Fruit fly (Drosophila melanogaster) whole organism, embryonic: ENCODE data around the gene CG13046.
A peak's percentile ranks its signal among the peaks of the same experiment; 100 is the strongest.

Experiments
- C15 ChIP-seq: fragments of 200-800 bp; sonication (Bioruptor generic); IDR thresholded peaks from 3 replicates; pipeline ENCODE4 v1.3.6; 2022; ENCODE audit warnings: missing biosample characterization, missing genetic modification characterization
- CG10565 ChIP-seq: fragments of 200-800 bp; sonication (Bioruptor generic); optimal IDR thresholded peaks from 3 replicates; lab custom pipeline; 2016; ENCODE audit warnings: missing biosample characterization, mild to moderate bottlenecking, missing genetic modification characterization
- CG12104 ChIP-seq: fragments of 200-800 bp; sonication (Bioruptor generic); optimal IDR thresholded peaks from 3 replicates; lab custom pipeline; 2016; ENCODE audit warnings: missing biosample characterization, missing genetic modification characterization
- CG14441 ChIP-seq: fragments of 200-800 bp; sonication (Bioruptor generic); IDR thresholded peaks from 2 replicates; pipeline ENCODE4 v1.3.6; 2022; ENCODE audit warnings: missing biosample characterization, missing genetic modification characterization
- CG1529 ChIP-seq: fragments of 200-800 bp; sonication (Bioruptor generic); optimal IDR thresholded peaks from 3 replicates; lab custom pipeline; 2018; ENCODE audit warnings: missing biosample characterization, missing genetic modification characterization
- CG1602 ChIP-seq: fragments of 200-800 bp; sonication (Bioruptor generic); optimal IDR thresholded peaks from 3 replicates; lab custom pipeline; 2016; ENCODE audit warnings: missing biosample characterization, missing genetic modification characterization
- CG1832 ChIP-seq: fragments of 200-800 bp; sonication (Bioruptor generic); optimal IDR thresholded peaks from 2 replicates; lab custom pipeline; 2017; ENCODE audit warnings: missing biosample characterization, mild to moderate bottlenecking, missing genetic modification characterization, inconsistent platforms
- CG18476 ChIP-seq: fragments of 200-800 bp; sonication (Bioruptor generic); optimal IDR thresholded peaks from 2 replicates; lab custom pipeline; 2016; ENCODE audit warnings: missing biosample characterization, mild to moderate bottlenecking, missing genetic modification characterization
- CG18764 ChIP-seq: fragments of 200-800 bp; sonication (Bioruptor generic); optimal IDR thresholded peaks from 3 replicates; lab custom pipeline; 2016; ENCODE audit warnings: missing biosample characterization, missing genetic modification characterization
- CG2120 ChIP-seq: fragments of 200-800 bp; sonication (Bioruptor generic); optimal IDR thresholded peaks from 3 replicates; lab custom pipeline; 2016; ENCODE audit warnings: missing biosample characterization, missing genetic modification characterization
- CG30431 ChIP-seq: fragments of 200-800 bp; sonication (Bioruptor generic); optimal IDR thresholded peaks from 2 replicates; lab custom pipeline; 2017; ENCODE audit warnings: missing biosample characterization, missing genetic modification characterization
- CG4360 ChIP-seq: fragments of 200-800 bp; sonication (Bioruptor generic); IDR thresholded peaks from 2 replicates; pipeline ENCODE4 v1.3.6; 2022; ENCODE audit warnings: missing biosample characterization, missing genetic modification characterization
- CG4404 ChIP-seq: fragments of 200-800 bp; sonication (Bioruptor generic); IDR thresholded peaks from 2 replicates; pipeline ENCODE4 v1.3.6; 2022; ENCODE audit warnings: missing biosample characterization, missing genetic modification characterization
- CG4424 ChIP-seq: fragments of 200-800 bp; sonication (Bioruptor generic); optimal IDR thresholded peaks from 3 replicates; lab custom pipeline; 2016; ENCODE audit warnings: missing biosample characterization, missing genetic modification characterization
- CG4854 ChIP-seq: fragments of 200-800 bp; sonication (Bioruptor generic); optimal IDR thresholded peaks from 2 replicates; lab custom pipeline; 2016; ENCODE audit warnings: missing biosample characterization, missing genetic modification characterization, inconsistent platforms
- CG7987 ChIP-seq: fragments of 200-800 bp; sonication (Bioruptor generic); optimal IDR thresholded peaks from 2 replicates; lab custom pipeline; 2018; ENCODE audit warnings: missing biosample characterization, mild to moderate bottlenecking, missing genetic modification characterization, moderate library complexity
- CG8089 ChIP-seq: fragments of 200-800 bp; sonication (Bioruptor generic); optimal IDR thresholded peaks from 3 replicates; lab custom pipeline; 2016; ENCODE audit warnings: missing biosample characterization, missing genetic modification characterization
- CG8478 ChIP-seq: fragments of >200 bp; optimal IDR thresholded peaks from 2 replicates; lab custom pipeline; 2018
- CG9215 ChIP-seq: fragments of 200-800 bp; sonication (Bioruptor generic); IDR thresholded peaks from 2 replicates; pipeline ENCODE4 v1.3.6; 2022; ENCODE audit warnings: missing biosample characterization, missing genetic modification characterization
- CG9437 ChIP-seq: fragments of 200-800 bp; sonication (Bioruptor generic); optimal IDR thresholded peaks from 2 replicates; lab custom pipeline; 2018; ENCODE audit warnings: missing biosample characterization, mild to moderate bottlenecking, missing genetic modification characterization
- CkIIα-i1 ChIP-seq: fragments of 200-800 bp; sonication (Bioruptor generic); IDR thresholded peaks from 2 replicates; pipeline ENCODE4 v1.3.6; 2022; ENCODE audit warnings: missing biosample characterization, missing genetic modification characterization
- Deaf1 ChIP-seq: fragments of 200-800 bp; optimal IDR thresholded peaks from 3 replicates; lab custom pipeline; 2019; ENCODE audit warnings: missing biosample characterization, mild to moderate bottlenecking, missing genetic modification characterization, moderate library complexity
- Dip3 ChIP-seq: fragments of 200-800 bp; sonication (Bioruptor generic); optimal IDR thresholded peaks from 3 replicates; lab custom pipeline; 2016; ENCODE audit warnings: missing biosample characterization, missing genetic modification characterization
- Drgx ChIP-seq: fragments of 200-800 bp; sonication (Bioruptor generic); IDR thresholded peaks from 2 replicates; pipeline ENCODE4 v1.3.6; 2022; ENCODE audit warnings: missing biosample characterization, missing genetic modification characterization
- ERR ChIP-seq: fragments of 200-800 bp; sonication (Bioruptor generic); optimal IDR thresholded peaks from 2 replicates; lab custom pipeline; 2016; ENCODE audit warnings: missing biosample characterization, missing genetic modification characterization
- Elba2 ChIP-seq: fragments of 200-800 bp; sonication (Bioruptor generic); optimal IDR thresholded peaks from 3 replicates; lab custom pipeline; 2016; ENCODE audit warnings: missing biosample characterization, missing genetic modification characterization
- H15 ChIP-seq: fragments of 200-800 bp; sonication (Bioruptor generic); IDR thresholded peaks from 3 replicates; pipeline ENCODE4 v1.3.6; 2022; ENCODE audit warnings: missing biosample characterization, missing genetic modification characterization
- HmgZ ChIP-seq: fragments of 200-800 bp; sonication (Bioruptor generic); optimal IDR thresholded peaks from 2 replicates; lab custom pipeline; 2018; ENCODE audit warnings: missing biosample characterization, mild to moderate bottlenecking, missing genetic modification characterization
- Lpt ChIP-seq: fragments of >200 bp; optimal IDR thresholded peaks from 2 replicates; lab custom pipeline; 2018; ENCODE audit warnings: missing biosample characterization, missing genetic modification characterization
- Med ChIP-seq: fragments of 200-800 bp; sonication (Bioruptor generic); peaks from one replicate; lab custom pipeline; 2016; ENCODE audit warnings: missing biosample characterization, missing genetic modification characterization, mild to moderate bottlenecking, inconsistent platforms, moderate library complexity
- NC2β ChIP-seq: fragments of 200-800 bp; sonication (Bioruptor generic); optimal IDR thresholded peaks from 2 replicates; lab custom pipeline; 2016; ENCODE audit warnings: missing biosample characterization, missing genetic modification characterization
- Nf-YB ChIP-seq: fragments of 200-800 bp; sonication (Bioruptor generic); optimal IDR thresholded peaks from 3 replicates; lab custom pipeline; 2019; ENCODE audit warnings: missing biosample characterization, mild to moderate bottlenecking, missing genetic modification characterization, moderate library complexity
- NfI ChIP-seq: fragments of 200-800 bp; sonication (Bioruptor generic); optimal IDR thresholded peaks from 3 replicates; lab custom pipeline; 2018; ENCODE audit warnings: missing biosample characterization, mild to moderate bottlenecking, missing genetic modification characterization, moderate library complexity
- Optix ChIP-seq: fragments of 200-800 bp; sonication (Bioruptor generic); IDR thresholded peaks from 3 replicates; pipeline ENCODE4 v1.3.6; 2022; ENCODE audit warnings: missing biosample characterization, missing genetic modification characterization
- Scr ChIP-seq: fragments of 200-800 bp; sonication (Bioruptor generic); IDR thresholded peaks from 2 replicates; pipeline ENCODE4 v1.3.6; 2022; ENCODE audit warnings: missing biosample characterization, missing genetic modification characterization; ENCODE audit not compliant: partially characterized antibody
- Side ChIP-seq: fragments of 200-800 bp; sonication (Bioruptor generic); optimal IDR thresholded peaks from 2 replicates; lab custom pipeline; 2016; ENCODE audit warnings: missing biosample characterization, missing genetic modification characterization
- Six4 ChIP-seq: fragments of 200-800 bp; sonication (Bioruptor generic); optimal IDR thresholded peaks from 2 replicates; lab custom pipeline; 2016; ENCODE audit warnings: missing biosample characterization, missing genetic modification characterization
- ash1 ChIP-seq: fragments of 200-800 bp; sonication (Bioruptor generic); optimal IDR thresholded peaks from 2 replicates; lab custom pipeline; 2018; ENCODE audit warnings: missing biosample characterization, mild to moderate bottlenecking, missing genetic modification characterization
- bigmax ChIP-seq: fragments of 200-800 bp; sonication (Bioruptor generic); optimal IDR thresholded peaks from 2 replicates; lab custom pipeline; 2018; ENCODE audit warnings: missing biosample characterization, mild to moderate bottlenecking, missing genetic modification characterization
- br ChIP-seq: fragments of >200 bp; optimal IDR thresholded peaks from 2 replicates; lab custom pipeline; 2017
- chif ChIP-seq, 2 experiments: fragments of 200-800 bp; sonication (Bioruptor generic); optimal IDR thresholded peaks; 3 replicates each; lab custom pipeline; 2016; ENCODE audit warnings: missing biosample characterization in 2 of 2, missing genetic modification characterization in 2 of 2
- en ChIP-seq: fragments of 200-800 bp; sonication (Bioruptor generic); optimal IDR thresholded peaks from 2 replicates; lab custom pipeline; 2016; ENCODE audit warnings: missing biosample characterization, missing genetic modification characterization
- esg ChIP-seq: fragments of 200-800 bp; sonication (Bioruptor generic); conservative IDR thresholded peaks from 2 replicates; pipeline ENCODE4 v1.3.6; 2022; ENCODE audit warnings: missing biosample characterization, missing genetic modification characterization
- eyg ChIP-seq: fragments of 200-800 bp; sonication (Bioruptor generic); optimal IDR thresholded peaks from 3 replicates; lab custom pipeline; 2016; ENCODE audit warnings: missing biosample characterization, missing genetic modification characterization
- knrl ChIP-seq: fragments of 200-800 bp; sonication (Bioruptor generic); IDR thresholded peaks from 3 replicates; pipeline ENCODE4 v1.3.6; 2022; ENCODE audit warnings: missing biosample characterization, missing genetic modification characterization; ENCODE audit not compliant: partially characterized antibody
- lilli ChIP-seq: fragments of 200-800 bp; sonication (Bioruptor generic); optimal IDR thresholded peaks from 3 replicates; lab custom pipeline; 2016; ENCODE audit warnings: missing biosample characterization, missing genetic modification characterization
- luna ChIP-seq: fragments of 200-800 bp; sonication (Bioruptor generic); optimal IDR thresholded peaks from 2 replicates; lab custom pipeline; 2016; ENCODE audit warnings: missing biosample characterization, missing genetic modification characterization
- mirr ChIP-seq: fragments of 200-800 bp; sonication (Bioruptor generic); optimal IDR thresholded peaks from 3 replicates; lab custom pipeline; 2018; ENCODE audit warnings: missing biosample characterization, mild to moderate bottlenecking, missing genetic modification characterization
- otp ChIP-seq: fragments of 200-800 bp; sonication (Bioruptor generic); IDR thresholded peaks from 3 replicates; pipeline ENCODE4, ENCODE4 v1.3.6; 2022; ENCODE audit warnings: missing biosample characterization, missing genetic modification characterization
- ro ChIP-seq: fragments of 200-800 bp; sonication (Bioruptor generic); IDR thresholded peaks from 2 replicates; pipeline ENCODE4 v1.3.6; 2022; ENCODE audit warnings: missing biosample characterization, missing genetic modification characterization
- sim ChIP-seq: fragments of 200-800 bp; sonication (Bioruptor generic); IDR thresholded peaks from 2 replicates; pipeline ENCODE4 v1.3.6; 2022; ENCODE audit warnings: missing biosample characterization, missing genetic modification characterization
- slou ChIP-seq: fragments of 200-800 bp; sonication (Bioruptor generic); optimal IDR thresholded peaks from 3 replicates; lab custom pipeline; 2016; ENCODE audit warnings: missing biosample characterization, missing genetic modification characterization
- slp2 ChIP-seq: fragments of 200-800 bp; sonication (Bioruptor generic); optimal IDR thresholded peaks from 2 replicates; lab custom pipeline; 2016; ENCODE audit warnings: missing biosample characterization, missing genetic modification characterization
- stc ChIP-seq: fragments of 200-800 bp; sonication (Bioruptor generic); IDR thresholded peaks from 2 replicates; pipeline ENCODE4 v1.3.6; 2022; ENCODE audit warnings: missing biosample characterization, missing genetic modification characterization
- zen ChIP-seq: fragments of 200-800 bp; sonication (Bioruptor generic); optimal IDR thresholded peaks from 3 replicates; lab custom pipeline; 2018; ENCODE audit warnings: missing biosample characterization, mild to moderate bottlenecking, missing genetic modification characterization, moderate library complexity

Gene CG13046

dm6 chr3L:16286258-16286657 lies 2.0 kb downstream of the CG13046 start (continued):
- TF ChIP-seq CG4424 (GFP tag; lab: Kevin White, UChicago): no peak
- no peak for TF ChIP-seq eyg
- TF ChIP-seq CG4360: no peak
- TF ChIP-seq CG1602 (GFP tag; lab: Kevin White, UChicago): no peak
- TF ChIP-seq luna (GFP tag; lab: Kevin White, UChicago): no peak
- no peak for TF ChIP-seq Lpt (GFP tag; lab: Kevin White, UChicago)
- no peak for TF ChIP-seq ro (GFP tag; lab: Robert Waterston, UW)
- TF ChIP-seq CG7987 (GFP tag; lab: Kevin White, UChicago): no peak
- TF ChIP-seq CG4854 (GFP tag; lab: Kevin White, UChicago): no peak
- peak; percentile 57 for TF ChIP-seq CG14441 (GFP tag; lab: Robert Waterston, UW)
- no peak for TF ChIP-seq CkIIα-i1 (GFP tag; lab: Robert Waterston, UW)
- no peak for TF ChIP-seq NfI
- no peak for TF ChIP-seq CG18764 (GFP tag; lab: Kevin White, UChicago)
- no peak for TF ChIP-seq stc (GFP tag; lab: Robert Waterston, UW)
- TF ChIP-seq CG9437 (GFP tag; lab: Kevin White, UChicago): no peak
- TF ChIP-seq CG12104 (GFP tag; lab: Kevin White, UChicago): no peak
- no peak for TF ChIP-seq Side (GFP tag; lab: Kevin White, UChicago)
- no peak for TF ChIP-seq slou
- peak; percentile 27; the same call in 1 of the 2 replicates for TF ChIP-seq esg
- TF ChIP-seq C15 (GFP tag; lab: Robert Waterston, UW): 0 out of 3 replicates have a peak, but pooled peaks have one; percentile 15
- no peak for TF ChIP-seq slp2 (GFP tag; lab: Kevin White, UChicago)
- no peak for TF ChIP-seq CG9215 (GFP tag; lab: Robert Waterston, UW)
- no peak for TF ChIP-seq sim (GFP tag; lab: Robert Waterston, UW)
- no peak for TF ChIP-seq CG1529 (GFP tag; lab: Kevin White, UChicago)
- no peak for TF ChIP-seq Scr (GFP tag; lab: Robert Waterston, UW)
- no peak for TF ChIP-seq mirr (GFP tag; lab: Kevin White, UChicago)
- no peak for TF ChIP-seq CG30431
- TF ChIP-seq en: no peak
- TF ChIP-seq H15 (GFP tag; lab: Robert Waterston, UW): no peak
- no peak for TF ChIP-seq knrl (GFP tag; lab: Robert Waterston, UW)
- no peak for TF ChIP-seq CG8478 (lab: Kevin White, UChicago)
- no peak for TF ChIP-seq HmgZ
- no peak for TF ChIP-seq Deaf1 (tag; lab: Kevin White, UChicago)
- no peak for TF ChIP-seq Six4 (GFP tag; lab: Kevin White, UChicago)
- TF ChIP-seq ash1 (GFP tag; lab: Kevin White, UChicago): no peak
- TF ChIP-seq CG18476 (GFP tag; lab: Kevin White, UChicago): no peak
- TF ChIP-seq Elba2: no peak
- no peak for TF ChIP-seq Optix (GFP tag; lab: Robert Waterston, UW)
- TF ChIP-seq Nf-YB (GFP tag; lab: Kevin White, UChicago): no peak
- TF ChIP-seq zen (tag; lab: Kevin White, UChicago): no peak
- TF ChIP-seq Dip3: no peak
- TF ChIP-seq CG1832 (GFP tag; lab: Kevin White, UChicago): no peak
- TF ChIP-seq Med: peak; percentile 79
- TF ChIP-seq lilli (GFP tag; lab: Kevin White, UChicago): no peak
- TF ChIP-seq CG8089: no peak
- TF ChIP-seq otp (GFP tag; lab: Robert Waterston, UW): no peak
- no peak for TF ChIP-seq CG10565 (GFP tag; lab: Kevin White, UChicago)
- TF ChIP-seq bigmax (GFP tag; lab: Kevin White, UChicago): no peak
- TF ChIP-seq NC2β (GFP tag; lab: Kevin White, UChicago): no peak
- no peak for TF ChIP-seq Drgx (GFP tag; lab: Robert Waterston, UW)
- TF ChIP-seq chif (GFP tag; optimal IDR thresholded peaks at IDR 0.05; lab: Kevin White, UChicago): no peak
- no peak for TF ChIP-seq ERR (GFP tag; lab: Kevin White, UChicago)
- no peak for TF ChIP-seq CG2120
- no peak for TF ChIP-seq br (lab: Kevin White, UChicago)
- no peak for TF ChIP-seq CG4404 (GFP tag; lab: Robert Waterston, UW)
